Fruit fly (Drosophila melanogaster): Measurements from ENCODE around the gene CG1571.

Gene CG1571

DNA sequence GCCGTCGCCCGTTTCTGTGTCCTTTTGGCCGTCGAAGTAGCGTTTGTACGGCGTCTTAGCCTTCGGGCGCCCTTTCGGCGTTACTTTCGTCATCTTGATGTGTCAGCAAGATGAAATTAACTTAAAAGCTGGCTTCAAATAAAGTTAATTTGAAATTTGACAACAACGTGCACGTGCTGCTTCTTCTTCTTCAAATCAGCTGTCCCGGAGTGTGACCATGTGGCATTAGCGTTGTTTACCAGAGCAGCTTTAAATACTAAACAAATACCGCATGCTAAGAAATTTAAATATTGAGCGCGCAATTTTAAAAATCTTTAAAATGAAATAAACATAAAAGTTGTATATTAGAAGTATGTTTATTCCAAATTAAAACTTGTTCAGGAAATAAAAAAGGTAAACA lies 45.3 kb downstream of the CG1571 start, which contains the start of gene CG2260 (continued):
- TF ChIP-seq nerfin-2 (GFP tag; IDR thresholded peaks at IDR 0.05; ENCODE audit: partially characterized antibody) (no peak), CkIIα-i1 (GFP tag; IDR thresholded peaks at IDR 0.05) (no peak), bab2 (GFP tag; optimal IDR thresholded peaks at IDR 0.05) (no peak), CG9932 (GFP tag; IDR thresholded peaks at IDR 0.05) (no peak), tx (GFP tag; optimal IDR thresholded peaks at IDR 0.05) (no peak), CG12942 (GFP tag; optimal IDR thresholded peaks at IDR 0.05) (no peak), tll (GFP tag; optimal IDR thresholded peaks at IDR 0.05) (no peak), CG10209 (GFP tag; optimal IDR thresholded peaks at IDR 0.05) (no peak), bsh (GFP tag; optimal IDR thresholded peaks at IDR 0.05) (no peak), CG33213 (GFP tag; optimal IDR thresholded peaks at IDR 0.05) (no peak), hth (optimal IDR thresholded peaks at IDR 0.05) (no peak), sna (GFP tag; IDR thresholded peaks at IDR 0.05; ENCODE audit: partially characterized antibody) (no peak), trem (tag; optimal IDR thresholded peaks at IDR 0.05) (peak; percentile 12), CG4617 (GFP tag; optimal IDR thresholded peaks at IDR 0.05; ENCODE audit: borderline replicate concordance) (no peak), E2f2 (GFP tag; IDR thresholded peaks at IDR 0.05) (peak; percentile 92), dmrt99B (tag; optimal IDR thresholded peaks at IDR 0.05) (no peak), ci (GFP tag; IDR thresholded peaks at IDR 0.05) (no peak), Sry-δ (GFP tag; optimal IDR thresholded peaks at IDR 0.05) (no peak), zen (tag; optimal IDR thresholded peaks at IDR 0.05) (no peak), Meics (GFP tag; optimal IDR thresholded peaks at IDR 0.05) (no peak), bowl (GFP tag; IDR thresholded peaks at IDR 0.05) (no peak), phol (tag; optimal IDR thresholded peaks at IDR 0.05) (no peak), CG2129 (GFP tag; IDR thresholded peaks at IDR 0.05; ENCODE audit: partially characterized antibody) (no peak), Vsx1 (GFP tag; optimal IDR thresholded peaks at IDR 0.05) (no peak), Rx (GFP tag; IDR thresholded peaks at IDR 0.05) (no peak), CG4328 (GFP tag; optimal IDR thresholded peaks at IDR 0.05) (no peak), H2.0 (GFP tag; IDR thresholded peaks at IDR 0.05) (no peak), HLH3B (GFP tag; IDR thresholded peaks at IDR 0.05) (no peak), CG1603 (tag; optimal IDR thresholded peaks at IDR 0.05) (peak; percentile 31), YL-1 (GFP tag; optimal IDR thresholded peaks at IDR 0.05) (peak; percentile 6), Side (GFP tag; optimal IDR thresholded peaks at IDR 0.05) (no peak), twi (tag; optimal IDR thresholded peaks at IDR 0.05) (no peak), otp (GFP tag; IDR thresholded peaks at IDR 0.05) (no peak), CG11696 (GFP tag; IDR thresholded peaks at IDR 0.05) (no peak), MESR4 (GFP tag; optimal IDR thresholded peaks at IDR 0.05) (peak; percentile 47), slp2 (GFP tag; optimal IDR thresholded peaks at IDR 0.05) (no peak), PHDP (tag; optimal IDR thresholded peaks at IDR 0.05) (no peak), lbe (GFP tag; optimal IDR thresholded peaks at IDR 0.05) (no peak), CG10431 (GFP tag; optimal IDR thresholded peaks at IDR 0.05) (no peak), Ravus (GFP tag; IDR thresholded peaks at IDR 0.05) (no peak), nom (GFP tag; optimal IDR thresholded peaks at IDR 0.05) (no peak), da (GFP tag; optimal IDR thresholded peaks at IDR 0.05) (no peak), CG15696 (tag; optimal IDR thresholded peaks at IDR 0.05) (no peak), yki (optimal IDR thresholded peaks at IDR 0.05) (no peak), gfzf (GFP tag; optimal IDR thresholded peaks at IDR 0.05) (peak; percentile 78), croc (GFP tag; conservative IDR thresholded peaks at IDR 0.05) (no peak), CG14050 (GFP tag; IDR thresholded peaks at IDR 0.05) (no peak), ttk (GFP tag; IDR thresholded peaks at IDR 0.05) (no peak), Awh (GFP tag; IDR thresholded peaks at IDR 0.05) (no peak), CG13287 (GFP tag; IDR thresholded peaks at IDR 0.05; ENCODE audit: partially characterized antibody) (peak; percentile 27; the same call in 1 of the 2 replicates), bigmax (GFP tag; optimal IDR thresholded peaks at IDR 0.05) (no peak), CG8944 (GFP tag; optimal IDR thresholded peaks at IDR 0.05) (no peak)
